Worm (Caenorhabditis elegans) whole organism, L4 larva: ENCODE data around the gene C16C8.18.
"Not testable (repeated sequence)": the region's sequence is repeated elsewhere in the genome, so short reads cannot be mapped to it uniquely, and the experiment has no call there.

Source experiments
- D1046.2 ChIP-seq: fragments of 200-800 bp; sonication (Bioruptor generic); IDR thresholded peaks from 2 replicates; pipeline ENCODE4 v1.3.6; 2022; ENCODE audit warnings: missing genetic modification characterization, missing compliant biosample characterization
- F26F4.8 ChIP-seq: fragments of 200-800 bp; sonication (Bioruptor generic); conservative IDR thresholded peaks from 2 replicates; pipeline ENCODE4 v1.3.6; 2022; ENCODE audit warnings: missing genetic modification characterization, missing compliant biosample characterization
- F37D6.2 ChIP-seq: sonication (generic microtip); optimal IDR thresholded peaks from 2 replicates; lab custom pipeline; 2016; ENCODE audit warnings: mild to moderate bottlenecking, missing genetic modification characterization, missing compliant biosample characterization
- F44E2.7 ChIP-seq: fragments of 200-800 bp; sonication (Bioruptor generic); IDR thresholded peaks from 2 replicates; pipeline ENCODE4 v2.1.2; 2022; ENCODE audit warnings: missing genetic modification characterization, missing compliant biosample characterization
- Y105C5A.15 ChIP-seq: fragments of 200-800 bp; sonication (Bioruptor generic); IDR thresholded peaks from 2 replicates; pipeline ENCODE4 v1.3.6; 2022; ENCODE audit warnings: missing genetic modification characterization, missing compliant biosample characterization
- Y5F2A.4 ChIP-seq: fragments of 200-800 bp; sonication (Bioruptor generic); optimal IDR thresholded peaks from 2 replicates; lab custom pipeline; 2018; ENCODE audit warnings: mild to moderate bottlenecking, missing genetic modification characterization, missing compliant biosample characterization
- ZK337.2 ChIP-seq: fragments of 200-800 bp; sonication (Bioruptor generic); IDR thresholded peaks from 2 replicates; pipeline ENCODE4 v1.3.6; 2022; ENCODE audit warnings: missing genetic modification reagents, missing genetic modification characterization, missing compliant biosample characterization
- ZK546.5 ChIP-seq, 2 experiments: sonication (generic microtip); optimal IDR thresholded peaks; 2 replicates each; lab custom pipeline; 2017; ENCODE audit warnings: missing biosample characterization in 2 of 2, missing genetic modification characterization in 2 of 2
- arid-1 ChIP-seq: fragments of 200-800 bp; sonication (Bioruptor generic); conservative IDR thresholded peaks from 2 replicates; pipeline ENCODE4 v1.3.6; 2022; ENCODE audit warnings: missing genetic modification reagents, missing genetic modification characterization, missing compliant biosample characterization
- ceh-44 ChIP-seq: fragments of 200-800 bp; sonication (Bioruptor generic); IDR thresholded peaks from 2 replicates; pipeline ENCODE4 v1.3.6; 2022; ENCODE audit warnings: missing genetic modification reagents, missing genetic modification characterization, missing compliant biosample characterization
- ceh-82 ChIP-seq: sonication (generic microtip); optimal IDR thresholded peaks from 2 replicates; lab custom pipeline; 2017; ENCODE audit warnings: missing biosample characterization, missing genetic modification characterization
- daf-12 ChIP-seq: fragments of 150-350 bp; optimal IDR thresholded peaks from 2 replicates; lab custom pipeline; 2014; ENCODE audit warnings: missing biosample characterization, missing genetic modification reagents, missing genetic modification characterization
- daf-16 ChIP-seq, 3 experiments: sonication (generic microtip); optimal IDR thresholded peaks; 2 replicates each; lab custom pipeline; 2016 to 2017; ENCODE audit warnings: missing genetic modification characterization in 3 of 3, missing genetic modification reagents in 3 of 3, mild to moderate bottlenecking in 2 of 3, missing compliant biosample characterization in 2 of 3, missing biosample characterization in 1 of 3, moderate library complexity in 1 of 3
- daf-8 ChIP-seq: fragments of 200-800 bp; sonication (Bioruptor generic); IDR thresholded peaks from 2 replicates; pipeline ENCODE4 v1.3.6; 2022; ENCODE audit warnings: missing genetic modification characterization, missing compliant biosample characterization
- dmd-9 ChIP-seq: fragments of 200-800 bp; sonication (Bioruptor generic); IDR thresholded peaks from 2 replicates; pipeline ENCODE4 v1.3.6; 2022; ENCODE audit warnings: missing genetic modification reagents, missing genetic modification characterization, missing compliant biosample characterization
- duxl-1 ChIP-seq: sonication (generic microtip); optimal IDR thresholded peaks from 2 replicates; lab custom pipeline; 2016; ENCODE audit warnings: mild to moderate bottlenecking, missing genetic modification characterization, moderate library complexity, missing compliant biosample characterization; ENCODE audit not compliant: poor library complexity
- fkh-10 ChIP-seq: fragments of 150-350 bp; optimal IDR thresholded peaks from 2 replicates; lab custom pipeline; 2014; ENCODE audit warnings: missing biosample characterization, missing genetic modification reagents, missing genetic modification characterization
- hlh-11 ChIP-seq: fragments of 200-800 bp; sonication (Bioruptor generic); optimal IDR thresholded peaks from 2 replicates; lab custom pipeline; 2018; ENCODE audit warnings: mild to moderate bottlenecking, missing genetic modification characterization, missing compliant biosample characterization
- hmg-1.1 ChIP-seq: fragments of 200-800 bp; sonication (Bioruptor generic); IDR thresholded peaks from 2 replicates; pipeline ENCODE4 v1.3.6; 2022; ENCODE audit warnings: missing genetic modification reagents, missing genetic modification characterization, missing compliant biosample characterization
- lin-1 ChIP-seq: fragments of 200-800 bp; sonication (Bioruptor generic); IDR thresholded peaks from 2 replicates; pipeline ENCODE4 v1.3.6; 2022; ENCODE audit warnings: missing genetic modification reagents, missing genetic modification characterization, missing compliant biosample characterization
- lin-13 ChIP-seq: fragments of 150-350 bp; optimal IDR thresholded peaks from 2 replicates; lab custom pipeline; 2014; ENCODE audit warnings: missing biosample characterization, missing genetic modification reagents, missing genetic modification characterization
- lir-3 ChIP-seq: sonication (generic microtip); optimal IDR thresholded peaks from 2 replicates; lab custom pipeline; 2016; ENCODE audit warnings: mild to moderate bottlenecking, missing genetic modification characterization, missing compliant biosample characterization
- lsy-2 ChIP-seq, 2 experiments: fragments of 150-350 bp in 1 of 2; sonication (generic microtip) in 1 of 2; optimal IDR thresholded peaks; 2 replicates each; lab custom pipeline; 2014 to 2017; ENCODE audit warnings: missing biosample characterization in 2 of 2, missing genetic modification characterization in 2 of 2
- madf-9 ChIP-seq: fragments of 200-800 bp; sonication (Bioruptor generic); conservative IDR thresholded peaks from 2 replicates; pipeline ENCODE4 v1.3.6; 2022; ENCODE audit warnings: missing genetic modification reagents, missing genetic modification characterization, missing compliant biosample characterization
- mep-1 ChIP-seq: fragments of 150-350 bp; sonication (generic microtip); optimal IDR thresholded peaks from 3 replicates; lab custom pipeline; 2014; ENCODE audit warnings: missing biosample characterization, missing genetic modification characterization
- nhr-10 ChIP-seq: fragments of 150-350 bp; optimal IDR thresholded peaks from 2 replicates; lab custom pipeline; 2014; ENCODE audit warnings: missing biosample characterization, missing genetic modification characterization
- nhr-237 ChIP-seq: sonication (generic microtip); optimal IDR thresholded peaks from 2 replicates; lab custom pipeline; 2017; ENCODE audit warnings: missing biosample characterization, missing genetic modification characterization
- nhr-6 ChIP-seq: fragments of 150-350 bp; optimal IDR thresholded peaks from 2 replicates; lab custom pipeline; 2014; ENCODE audit warnings: missing biosample characterization, missing genetic modification characterization
- nhr-77 ChIP-seq: fragments of 150-350 bp; optimal IDR thresholded peaks from 2 replicates; lab custom pipeline; 2014; ENCODE audit warnings: missing biosample characterization, missing genetic modification characterization
- rbr-2 ChIP-seq: sonication (generic microtip); optimal IDR thresholded peaks from 2 replicates; lab custom pipeline; 2016; ENCODE audit warnings: missing genotype, missing genetic modification characterization, missing compliant biosample characterization
- set-16 ChIP-seq: fragments of 200-800 bp; sonication (Bioruptor generic); IDR thresholded peaks from 2 replicates; pipeline ENCODE4 v1.3.6; 2022; ENCODE audit warnings: missing genetic modification reagents, missing genetic modification characterization, missing compliant biosample characterization
- snpc-4 ChIP-seq: fragments of 150-350 bp; optimal IDR thresholded peaks from 2 replicates; lab custom pipeline; 2014; ENCODE audit warnings: missing biosample characterization, missing genetic modification characterization
- spr-3 ChIP-seq: fragments of 200-800 bp; sonication (Bioruptor generic); optimal IDR thresholded peaks from 2 replicates; lab custom pipeline; 2018; ENCODE audit warnings: mild to moderate bottlenecking, missing genetic modification characterization, missing compliant biosample characterization
- ztf-7 ChIP-seq: fragments of 150-350 bp; optimal IDR thresholded peaks from 2 replicates; lab custom pipeline; 2014; ENCODE audit warnings: missing biosample characterization, missing genetic modification characterization

C16C8.18 gene

ce11 chrII:3447906-3448305, 18.4 kb downstream of the C16C8.18 start, which contains the start of gene C16C8.21:
Gene C16C8.21, plus strand, starts transcription at chrII:3448206.
- TF ChIP-seq F44E2.7 (GFP tag; lab: Robert Waterston, UW) (no peak), daf-8 (GFP tag; lab: Robert Waterston, UW) (no peak), F37D6.2 (tag; lab: Kevin White, UChicago) (no peak), fkh-10 (GFP tag; lab: Kevin White, UChicago) (no peak), hlh-11 (tag; lab: Kevin White, UChicago) (no peak), dmd-9 (GFP tag; lab: Robert Waterston, UW) (no peak), set-16 (no peak), daf-16 (GFP tag; optimal IDR thresholded peaks at IDR 0.05; lab: Kevin White, UChicago) (no peak), daf-16 (tag; optimal IDR thresholded peaks at IDR 0.05; lab: Kevin White, UChicago) (no peak), ztf-7 (tag; lab: Kevin White, UChicago) (no peak), lin-1 (GFP tag; lab: Robert Waterston, UW) (no peak), ceh-82 (no peak)
- TF ChIP-seq, all 104 proteins: peak for 0

DNA sequence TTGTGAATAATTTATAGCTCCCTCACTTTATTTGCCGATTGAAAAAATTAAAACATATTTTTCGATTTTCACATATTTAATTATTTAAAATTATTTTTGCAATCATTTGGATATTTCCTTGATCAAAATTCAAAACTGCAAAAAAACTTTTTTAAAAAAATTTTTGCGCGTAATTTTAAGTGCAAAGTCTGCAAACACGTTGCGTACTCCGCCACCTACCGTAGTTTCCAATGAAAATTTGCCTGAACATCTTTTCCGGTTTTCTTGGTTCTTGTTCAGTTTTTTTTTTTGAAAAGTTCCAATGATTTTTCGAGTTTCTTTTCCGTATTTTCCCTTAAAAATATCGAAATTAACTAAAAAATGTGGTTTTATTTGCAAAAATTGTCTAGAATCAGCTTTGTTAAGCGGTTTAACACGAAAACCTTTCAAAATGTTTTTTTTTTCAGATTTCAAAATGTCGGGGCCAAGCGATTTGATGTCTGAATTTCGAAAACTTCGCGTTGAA, 19.3 kb downstream of the C16C8.18 start, which contains the start of gene C16C8.25:
Gene C16C8.25, plus strand, starts transcription at position 455 of the 505 bp plus-strand sequence.
- no peak for TF ChIP-seq nhr-77 (tag; lab: Kevin White, UChicago)
- no peak for TF ChIP-seq ZK546.5 (tag; optimal IDR thresholded peaks at IDR 0.05; lab: Kevin White, UChicago)
- no peak for TF ChIP-seq hmg-1.1
- TF ChIP-seq nhr-237, result no peak
- no peak for TF ChIP-seq ceh-44 (GFP tag; lab: Robert Waterston, UW)
- no peak for TF ChIP-seq F26F4.8 (GFP tag; lab: Robert Waterston, UW)
- TF ChIP-seq snpc-4 (tag; lab: Kevin White, UChicago), result no peak
- no peak for TF ChIP-seq F37D6.2 (tag; lab: Kevin White, UChicago)
- no peak for TF ChIP-seq spr-3 (GFP tag; lab: Kevin White, UChicago)
- TF ChIP-seq mep-1, result no peak
- no peak for TF ChIP-seq daf-12
- TF ChIP-seq ZK337.2 (GFP tag; lab: Robert Waterston, UW), result no peak
- TF ChIP-seq nhr-6, result no peak
- no peak for TF ChIP-seq lsy-2 (tag; optimal IDR thresholded peaks at IDR 0.05; lab: Kevin White, UChicago)
- no peak for TF ChIP-seq duxl-1 (tag; lab: Kevin White, UChicago)
- no peak for TF ChIP-seq Y5F2A.4
- no peak for TF ChIP-seq madf-9 (GFP tag; lab: Robert Waterston, UW)
- TF ChIP-seq, all 104 proteins: peak for 0

ce11 chrII:3449514-3449913, 20.0 kb downstream of the C16C8.18 start, which contains the start of gene C16C8.14:
Gene C16C8.14, plus strand, starts transcription at chrII:3449814.
- not testable (repeated sequence) for TF ChIP-seq rbr-2 (tag; lab: Kevin White, UChicago); D1046.2; Y105C5A.15

ce11 chrII:3452421-3452820, 22.9 kb downstream of the C16C8.18 start, which contains the start of gene C16C8.12:
Gene C16C8.12, plus strand, starts transcription at chrII:3452721.
- TF ChIP-seq nhr-10 (no peak), F44E2.7 (GFP tag; lab: Robert Waterston, UW) (no peak), spr-3 (GFP tag; lab: Kevin White, UChicago) (no peak), lin-13 (GFP tag; lab: Kevin White, UChicago) (no peak), snpc-4 (tag; lab: Kevin White, UChicago) (no peak), arid-1 (GFP tag; lab: Robert Waterston, UW) (no peak), lin-1 (GFP tag; lab: Robert Waterston, UW) (no peak), nhr-237 (no peak), lir-3 (tag; lab: Kevin White, UChicago) (no peak), F26F4.8 (GFP tag; lab: Robert Waterston, UW) (no peak)
